Worm (Caenorhabditis elegans): ENCODE results near the gene ptr-4.

ce11 chrX:6029075-6029474, 36.7 kb downstream of the ptr-4 start:
- TF ChIP-seq pqm-1 (tag; optimal IDR thresholded peaks at IDR 0.05), result no peak
- no peak for TF ChIP-seq lin-39 (tag; optimal IDR thresholded peaks at IDR 0.05)
- no peak for TF ChIP-seq dmd-8 (GFP tag; IDR thresholded peaks at IDR 0.05)
- no peak for TF ChIP-seq nhr-28 (tag; optimal IDR thresholded peaks at IDR 0.05)
- TF ChIP-seq mxl-2 (GFP tag; conservative IDR thresholded peaks at IDR 0.05), result no peak
- no peak for TF ChIP-seq mep-1 (tag; optimal IDR thresholded peaks at IDR 0.05)
- TF ChIP-seq egl-27 (tag; optimal IDR thresholded peaks at IDR 0.05), result no peak
- TF ChIP-seq R02D3.7 (tag; optimal IDR thresholded peaks at IDR 0.05), result no peak
- TF ChIP-seq fos-1 (tag; optimal IDR thresholded peaks at IDR 0.05), result no peak
- no peak for TF ChIP-seq nhr-11 (tag; optimal IDR thresholded peaks at IDR 0.05)
